Fruit fly (Drosophila melanogaster) whole organism, embryonic: ENCODE data around the gene CG5973.
A peak's percentile ranks its signal among the peaks of the same experiment; 100 is the strongest.

ENCODE experiments used
- Bdp1 ChIP-seq: fragments of 200-800 bp; sonication (Bioruptor generic); optimal IDR thresholded peaks from 3 replicates; lab custom pipeline; 2016; ENCODE audit warnings: missing biosample characterization, missing genetic modification characterization
- Blimp-1 ChIP-seq: fragments of 200-800 bp; sonication (Bioruptor generic); optimal IDR thresholded peaks from 3 replicates; lab custom pipeline; 2018; ENCODE audit warnings: missing biosample characterization, missing genetic modification characterization, mild to moderate bottlenecking, moderate library complexity, missing genetic modification reagents
- CG10366 ChIP-seq: fragments of 200-800 bp; sonication (Bioruptor generic); IDR thresholded peaks from 2 replicates; pipeline ENCODE4 v1.3.6; 2022; ENCODE audit warnings: missing biosample characterization, missing genetic modification characterization
- CG10462 ChIP-seq: fragments of 200-800 bp; sonication (Bioruptor generic); optimal IDR thresholded peaks from 2 replicates; lab custom pipeline; 2016; ENCODE audit warnings: missing biosample characterization, missing genetic modification characterization
- CG10654 ChIP-seq: fragments of 200-800 bp; sonication (Bioruptor generic); optimal IDR thresholded peaks from 2 replicates; lab custom pipeline; 2016; ENCODE audit warnings: missing biosample characterization, missing genetic modification characterization
- CG11560 ChIP-seq: fragments of 200-800 bp; sonication (Bioruptor generic); IDR thresholded peaks from 3 replicates; pipeline ENCODE4 v1.3.6; 2022; ENCODE audit warnings: missing biosample characterization, missing genetic modification characterization
- CG14441 ChIP-seq: fragments of 200-800 bp; sonication (Bioruptor generic); IDR thresholded peaks from 2 replicates; pipeline ENCODE4 v1.3.6; 2022; ENCODE audit warnings: missing biosample characterization, missing genetic modification characterization
- CG15696 ChIP-seq: fragments of 200-800 bp; sonication (Bioruptor generic); optimal IDR thresholded peaks from 2 replicates; lab custom pipeline; 2019; ENCODE audit warnings: missing biosample characterization, mild to moderate bottlenecking, missing genetic modification characterization, moderate library complexity
- CG1603 ChIP-seq: fragments of 200-800 bp; sonication (Bioruptor generic); optimal IDR thresholded peaks from 2 replicates; lab custom pipeline; 2019; ENCODE audit warnings: missing biosample characterization, mild to moderate bottlenecking, missing genetic modification characterization, moderate library complexity
- CG17912 ChIP-seq: fragments of 200-800 bp; sonication (Bioruptor generic); optimal IDR thresholded peaks from 2 replicates; lab custom pipeline; 2018; ENCODE audit warnings: missing biosample characterization, mild to moderate bottlenecking, missing genetic modification characterization
- CG18011 ChIP-seq: fragments of 200-800 bp; sonication (Bioruptor generic); optimal IDR thresholded peaks from 2 replicates; lab custom pipeline; 2017; ENCODE audit warnings: missing biosample characterization, missing genetic modification characterization, mild to moderate bottlenecking, moderate library complexity, missing genotype
- CG18476 ChIP-seq: fragments of 200-800 bp; sonication (Bioruptor generic); optimal IDR thresholded peaks from 2 replicates; lab custom pipeline; 2016; ENCODE audit warnings: missing biosample characterization, mild to moderate bottlenecking, missing genetic modification characterization
- CG2120 ChIP-seq: fragments of 200-800 bp; sonication (Bioruptor generic); optimal IDR thresholded peaks from 3 replicates; lab custom pipeline; 2016; ENCODE audit warnings: missing biosample characterization, missing genetic modification characterization
- CG33557 ChIP-seq: fragments of 200-800 bp; sonication (Bioruptor generic); optimal IDR thresholded peaks from 2 replicates; lab custom pipeline; 2019; ENCODE audit warnings: missing biosample characterization, mild to moderate bottlenecking, missing genetic modification characterization, moderate library complexity
- CG3726 ChIP-seq: fragments of 200-800 bp; sonication (Bioruptor generic); IDR thresholded peaks from 3 replicates; pipeline ENCODE4, ENCODE4 v1.3.6; 2022; ENCODE audit warnings: missing biosample characterization, missing genetic modification characterization
- CG3838 ChIP-seq: fragments of 200-800 bp; sonication (Bioruptor generic); optimal IDR thresholded peaks from 3 replicates; lab custom pipeline; 2016; ENCODE audit warnings: missing biosample characterization, missing genetic modification characterization
- CG4404 ChIP-seq: fragments of 200-800 bp; sonication (Bioruptor generic); IDR thresholded peaks from 2 replicates; pipeline ENCODE4 v1.3.6; 2022; ENCODE audit warnings: missing biosample characterization, missing genetic modification characterization
- CG5180 ChIP-seq: fragments of 200-800 bp; sonication (Bioruptor generic); optimal IDR thresholded peaks from 3 replicates; lab custom pipeline; 2017; ENCODE audit warnings: missing biosample characterization, missing genetic modification characterization, mild to moderate bottlenecking, moderate library complexity, missing genetic modification reagents
- CG7839 ChIP-seq: fragments of 200-800 bp; sonication (Bioruptor generic); optimal IDR thresholded peaks from 3 replicates; lab custom pipeline; 2018; ENCODE audit warnings: missing biosample characterization, mild to moderate bottlenecking, missing genetic modification characterization, moderate library complexity
- CG9876 ChIP-seq: fragments of 200-800 bp; sonication (Bioruptor generic); optimal IDR thresholded peaks from 2 replicates; lab custom pipeline; 2016; ENCODE audit warnings: missing biosample characterization, missing genetic modification characterization
- CkIIα-i1 ChIP-seq: fragments of 200-800 bp; sonication (Bioruptor generic); IDR thresholded peaks from 2 replicates; pipeline ENCODE4 v1.3.6; 2022; ENCODE audit warnings: missing biosample characterization, missing genetic modification characterization
- E2f1 ChIP-seq: fragments of 200-800 bp; sonication (Bioruptor generic); IDR thresholded peaks from 2 replicates; pipeline ENCODE4 v1.3.6; 2022; ENCODE audit warnings: missing biosample characterization, missing genetic modification characterization
- Gug ChIP-seq: fragments of 200-800 bp; sonication (Bioruptor generic); IDR thresholded peaks from 4 replicates; pipeline ENCODE4 v1.3.6; 2022; ENCODE audit warnings: missing biosample characterization, missing genetic modification characterization
- Hmr ChIP-seq: fragments of 200-800 bp; sonication (Bioruptor generic); optimal IDR thresholded peaks from 3 replicates; lab custom pipeline; 2017; ENCODE audit warnings: mild to moderate bottlenecking, missing biosample characterization, missing genetic modification reagents, missing genetic modification characterization
- Kr ChIP-seq: fragments of 200-800 bp; sonication (Bioruptor generic); optimal IDR thresholded peaks from 2 replicates; lab custom pipeline; 2017; ENCODE audit warnings: missing biosample characterization, mild to moderate bottlenecking, missing genetic modification characterization
- Mes4 ChIP-seq: fragments of 200-800 bp; sonication (Bioruptor generic); optimal IDR thresholded peaks from 2 replicates; lab custom pipeline; 2016; ENCODE audit warnings: missing biosample characterization, missing genetic modification characterization
- Ravus ChIP-seq: fragments of 200-800 bp; sonication (Bioruptor generic); IDR thresholded peaks from 2 replicates; pipeline ENCODE4 v1.3.6; 2022; ENCODE audit warnings: missing biosample characterization, missing genetic modification characterization
- Rfx ChIP-seq: fragments of 200-800 bp; sonication (Bioruptor generic); IDR thresholded peaks from 2 replicates; pipeline ENCODE4 v1.3.6; 2022; ENCODE audit warnings: missing biosample characterization, missing genetic modification characterization
- Vsx1 ChIP-seq: fragments of 200-800 bp; sonication (Bioruptor generic); optimal IDR thresholded peaks from 2 replicates; lab custom pipeline; 2017; ENCODE audit warnings: missing biosample characterization, mild to moderate bottlenecking, missing genetic modification characterization, missing genetic modification reagents
- al ChIP-seq: fragments of 200-800 bp; sonication (Bioruptor generic); IDR thresholded peaks from 2 replicates; pipeline ENCODE4 v1.3.6; 2022; ENCODE audit warnings: missing biosample characterization, missing genetic modification characterization
- ara ChIP-seq: fragments of 200-800 bp; sonication (Bioruptor generic); IDR thresholded peaks from 2 replicates; pipeline ENCODE4 v1.3.6; 2022; ENCODE audit warnings: missing biosample characterization, missing genetic modification characterization
- dysf ChIP-seq: fragments of 200-800 bp; sonication (Bioruptor generic); IDR thresholded peaks from 3 replicates; pipeline ENCODE4 v1.3.6; 2022; ENCODE audit warnings: missing biosample characterization, missing genetic modification characterization
- emc ChIP-seq: fragments of 200-800 bp; sonication (Bioruptor generic); optimal IDR thresholded peaks from 2 replicates; lab custom pipeline; 2016; ENCODE audit warnings: missing biosample characterization, missing genetic modification characterization
- ewg ChIP-seq: fragments of 200-800 bp; sonication (Bioruptor generic); optimal IDR thresholded peaks from 3 replicates; lab custom pipeline; 2017; ENCODE audit warnings: mild to moderate bottlenecking, missing biosample characterization, missing genetic modification reagents, missing genetic modification characterization
- fd102C ChIP-seq: fragments of 200-800 bp; sonication (Bioruptor generic); optimal IDR thresholded peaks from 2 replicates; lab custom pipeline; 2018; ENCODE audit warnings: missing biosample characterization, mild to moderate bottlenecking, missing genetic modification characterization, moderate library complexity
- gro ChIP-seq: fragments of 200-800 bp; sonication (Bioruptor generic); optimal IDR thresholded peaks from 2 replicates; lab custom pipeline; 2016; ENCODE audit warnings: missing biosample characterization, missing genetic modification characterization
- ken ChIP-seq: fragments of 200-800 bp; sonication (Bioruptor generic); IDR thresholded peaks from 3 replicates; pipeline ENCODE4 v1.3.6; 2022; ENCODE audit warnings: missing biosample characterization, missing genetic modification characterization
- lola ChIP-seq, 3 experiments: fragments of >200 bp in 2 of 3; fragments of 200-800 bp in 1 of 3; sonication (Bioruptor generic) in 1 of 3; optimal IDR thresholded peaks; 2 replicates each; lab custom pipeline; 2017 to 2019; ENCODE audit warnings: missing biosample characterization in 3 of 3, missing genetic modification characterization in 3 of 3, mild to moderate bottlenecking in 1 of 3, moderate library complexity in 1 of 3
- mirr ChIP-seq: fragments of 200-800 bp; sonication (Bioruptor generic); optimal IDR thresholded peaks from 3 replicates; lab custom pipeline; 2018; ENCODE audit warnings: missing biosample characterization, mild to moderate bottlenecking, missing genetic modification characterization
- oc ChIP-seq: fragments of 200-800 bp; sonication (Bioruptor generic); optimal IDR thresholded peaks from 2 replicates; lab custom pipeline; 2018; ENCODE audit warnings: missing biosample characterization, mild to moderate bottlenecking, missing genetic modification characterization, moderate library complexity
- pan ChIP-seq, 4 experiments: fragments of >200 bp in 3 of 4; fragments of 200-800 bp in 1 of 4; sonication (Bioruptor generic) in 1 of 4; optimal IDR thresholded peaks in 3 of 4; IDR thresholded peaks in 1 of 4; 2 replicates each; pipeline versions ENCODE4 v1.3.6 to Lab custom; 2017 to 2022; ENCODE audit warnings: missing biosample characterization in 2 of 4, missing genetic modification characterization in 2 of 4, mixed read lengths in 1 of 4
- schlank ChIP-seq: fragments of 200-800 bp; sonication (Bioruptor generic); optimal IDR thresholded peaks from 2 replicates; lab custom pipeline; 2018; ENCODE audit warnings: missing biosample characterization, mild to moderate bottlenecking, missing genetic modification characterization
- sisA ChIP-seq: fragments of 200-800 bp; sonication (Bioruptor generic); IDR thresholded peaks from 2 replicates; pipeline ENCODE4 v1.3.6; 2022; ENCODE audit warnings: missing biosample characterization, missing genetic modification characterization
- so ChIP-seq: fragments of 200-800 bp; sonication (Bioruptor generic); IDR thresholded peaks from 3 replicates; pipeline ENCODE4 v1.3.6; 2022; ENCODE audit warnings: missing biosample characterization, missing genetic modification characterization
- ssp ChIP-seq: fragments of 200-800 bp; sonication (Bioruptor generic); IDR thresholded peaks from 2 replicates; pipeline ENCODE4 v1.3.6; 2022; ENCODE audit warnings: missing biosample characterization, missing genetic modification characterization
- tio ChIP-seq: fragments of 200-800 bp; sonication (Bioruptor generic); optimal IDR thresholded peaks from 2 replicates; lab custom pipeline; 2017; ENCODE audit warnings: missing biosample characterization, missing genetic modification characterization, inconsistent platforms
- tll ChIP-seq, 2 experiments: fragments of 200-800 bp in 1 of 2; fragments of >200 bp in 1 of 2; sonication (Bioruptor generic) in 1 of 2; optimal IDR thresholded peaks; 2 replicates each; lab custom pipeline; 2017 to 2019; ENCODE audit warnings: missing biosample characterization in 2 of 2, missing genetic modification characterization in 2 of 2, mild to moderate bottlenecking in 1 of 2, moderate library complexity in 1 of 2
- twi ChIP-seq: fragments of 200-800 bp; optimal IDR thresholded peaks from 2 replicates; lab custom pipeline; 2019; ENCODE audit warnings: missing biosample characterization, mild to moderate bottlenecking, missing genetic modification characterization, moderate library complexity
- usp ChIP-seq: fragments of >200 bp; optimal IDR thresholded peaks from 2 replicates; lab custom pipeline; 2017; ENCODE audit warnings: missing biosample characterization, missing genetic modification characterization

CG5973 gene

DNA sequence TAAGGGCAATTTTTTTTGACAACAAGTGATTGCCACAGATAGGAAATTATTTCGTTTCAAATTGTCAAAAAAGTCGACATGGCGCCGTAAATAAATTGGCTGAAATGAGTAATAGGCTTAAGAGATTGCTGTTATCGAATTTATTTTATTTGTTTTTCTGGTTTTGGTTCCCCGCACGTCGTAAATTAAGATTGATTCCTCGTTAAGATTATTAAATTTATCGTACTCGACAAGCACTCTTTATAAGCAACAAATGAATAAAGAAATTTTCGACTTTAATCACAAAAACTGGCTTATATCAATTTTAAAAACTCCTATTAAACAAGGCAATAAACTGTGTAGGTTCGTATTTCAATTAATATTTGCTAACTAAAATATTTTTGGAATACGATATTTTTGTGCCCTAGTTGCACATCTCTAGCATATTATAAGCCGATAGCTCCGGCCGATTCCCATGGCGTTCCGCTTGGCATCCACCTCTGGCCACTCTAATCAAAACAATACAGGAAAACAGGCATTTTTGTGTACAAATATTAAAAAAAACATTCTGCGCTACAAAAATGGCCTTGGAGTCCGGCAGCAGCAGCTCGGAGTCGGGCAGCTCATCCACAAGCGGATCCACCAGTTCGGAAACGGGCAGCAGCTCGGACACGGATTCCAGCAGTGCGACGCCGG is 25.2 kb upstream of the CG5973 start, which contains the start of gene chm (continued):
- TF ChIP-seq CG18476 (GFP tag; lab: Kevin White, UChicago) (no peak), al (0 out of 2 replicates have a peak, but pooled peaks have one; percentile 42), ewg (GFP tag; lab: Kevin White, UChicago) (no peak), CG17912 (GFP tag; lab: Kevin White, UChicago) (no peak), CG14441 (GFP tag; lab: Robert Waterston, UW) (0 out of 2 replicates have a peak, but pooled peaks have one; percentile 13), usp (GFP tag; lab: Kevin White, UChicago) (no peak), tio (no peak), CG1603 (tag; lab: Kevin White, UChicago) (peak; percentile 67), dysf (GFP tag; lab: Robert Waterston, UW) (peak; percentile 11; the same call in 1 of the 3 replicates), Blimp-1 (GFP tag; lab: Kevin White, UChicago) (no peak), emc (GFP tag; lab: Kevin White, UChicago) (no peak), mirr (GFP tag; lab: Kevin White, UChicago) (no peak), Rfx (GFP tag; lab: Robert Waterston, UW) (peak; percentile 70), fd102C (no peak), CG9876 (no peak), CG7839 (tag; lab: Kevin White, UChicago) (peak; percentile 34), CG3838 (GFP tag; lab: Kevin White, UChicago) (no peak), Ravus (GFP tag; lab: Robert Waterston, UW) (no peak), CG5180 (GFP tag; lab: Kevin White, UChicago) (no peak), Bdp1 (GFP tag; lab: Kevin White, UChicago) (no peak), Gug (GFP tag; lab: Robert Waterston, UW) (no peak; the same call in 3 of the 4 replicates), pan (optimal IDR thresholded peaks at IDR 0.05; lab: Kevin White, UChicago) (no peak), pan (GFP tag; optimal IDR thresholded peaks at IDR 0.05 in 1 of 2, IDR thresholded peaks at IDR 0.05 in 1 of 2) (peak in 1 of 2 experiments; percentile 40), sisA (GFP tag; lab: Robert Waterston, UW) (no peak; the same call in none of the 2 replicates), oc (tag; lab: Kevin White, UChicago) (no peak), Mes4 (GFP tag; lab: Kevin White, UChicago) (no peak), ken (no peak), gro (GFP tag; lab: Kevin White, UChicago) (peak; percentile 7), ssp (GFP tag; lab: Robert Waterston, UW) (no peak), ara (GFP tag; lab: Robert Waterston, UW) (no peak), lola (GFP tag; optimal IDR thresholded peaks at IDR 0.05; lab: Kevin White, UChicago) (peak in 1 of 3 experiments; percentile 11), so (GFP tag; lab: Robert Waterston, UW) (no peak), E2f1 (GFP tag; lab: Robert Waterston, UW) (no peak), schlank (tag; lab: Kevin White, UChicago) (no peak), CG2120 (GFP tag; lab: Kevin White, UChicago) (peak; percentile 67), Hmr (GFP tag; lab: Kevin White, UChicago) (no peak), CG3726 (no peak), CG33557 (GFP tag; lab: Kevin White, UChicago) (no peak), Vsx1 (GFP tag; lab: Kevin White, UChicago) (no peak), CG10366 (GFP tag; lab: Robert Waterston, UW) (peak; percentile 30; the same call in 1 of the 2 replicates), CG15696 (tag; lab: Kevin White, UChicago) (peak; percentile 17), CG4404 (GFP tag; lab: Robert Waterston, UW) (no peak), CG18011 (GFP tag; lab: Kevin White, UChicago) (no peak), tll (GFP tag; optimal IDR thresholded peaks at IDR 0.05; lab: Kevin White, UChicago) (no peak), CG10654 (GFP tag; lab: Kevin White, UChicago) (no peak), twi (tag; lab: Kevin White, UChicago) (no peak), Kr (GFP tag; lab: Kevin White, UChicago) (no peak), CG11560 (tag; lab: Robert Waterston, UW) (no peak), CkIIα-i1 (GFP tag; lab: Robert Waterston, UW) (no peak), CG10462 (no peak)
